Fruit fly (Drosophila melanogaster) Kc167 (cell line): ENCODE data around the gene crp.

Experiments
- Myc ChIP-seq: fragments of >200 bp; optimal IDR thresholded peaks from 2 replicates; lab custom pipeline; 2017; ENCODE audit warnings: missing external identifiers
- Sin3A ChIP-seq: fragments of >200 bp; optimal IDR thresholded peaks from 2 replicates; lab custom pipeline; 2018; ENCODE audit warnings: missing external identifiers
- h ChIP-seq: fragments of >200 bp; optimal IDR thresholded peaks from 3 replicates; lab custom pipeline; 2018; ENCODE audit warnings: missing external identifiers
- insv ChIP-seq: fragments of >200 bp; optimal IDR thresholded peaks from 3 replicates; lab custom pipeline; 2018; ENCODE audit warnings: missing external identifiers
- psq ChIP-seq: fragments of >200 bp; optimal IDR thresholded peaks from 2 replicates; lab custom pipeline; 2017; ENCODE audit warnings: missing external identifiers

DNA sequence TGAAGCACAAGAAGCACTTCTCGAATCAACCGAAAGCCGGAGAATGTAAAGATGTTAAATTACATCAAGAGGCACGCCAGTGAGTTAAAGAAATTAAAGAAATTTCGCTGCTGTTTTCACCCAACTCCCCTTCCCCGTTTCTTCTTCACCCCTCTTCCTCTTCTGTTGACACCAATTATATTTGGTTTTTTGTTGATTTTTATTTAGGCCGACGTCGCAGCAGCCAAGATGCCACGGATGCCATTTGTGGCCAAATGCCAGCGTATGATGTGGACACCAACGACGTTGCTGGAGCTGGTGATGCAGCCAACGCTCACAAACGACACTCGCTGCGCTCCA, 832 bp upstream of the crp start:
- TF ChIP-seq h (lab: Kevin White, UChicago) (no peak), Sin3A (lab: Kevin White, UChicago) (no peak), insv (lab: Kevin White, UChicago) (no peak), Myc (lab: Kevin White, UChicago) (no peak), psq (lab: Kevin White, UChicago) (no peak)
